Fruit fly (Drosophila melanogaster) whole organism, embryonic: ENCODE data around the gene CG31347.

ENCODE experiments used
- CG10274 ChIP-seq: fragments of 200-800 bp; sonication (Bioruptor generic); optimal IDR thresholded peaks from 3 replicates; lab custom pipeline; 2017; ENCODE audit warnings: missing biosample characterization, mild to moderate bottlenecking, missing genetic modification characterization
- CG12104 ChIP-seq: fragments of 200-800 bp; sonication (Bioruptor generic); optimal IDR thresholded peaks from 3 replicates; lab custom pipeline; 2016; ENCODE audit warnings: missing biosample characterization, missing genetic modification characterization
- CG12942 ChIP-seq: fragments of 200-800 bp; sonication (Bioruptor generic); optimal IDR thresholded peaks from 3 replicates; lab custom pipeline; 2016; ENCODE audit warnings: missing biosample characterization, missing genetic modification characterization
- CG13287 ChIP-seq: fragments of 200-800 bp; sonication (Bioruptor generic); IDR thresholded peaks from 2 replicates; pipeline ENCODE4 v1.3.6; 2022; ENCODE audit warnings: missing biosample characterization, missing genetic modification characterization; ENCODE audit not compliant: partially characterized antibody
- CG14667 ChIP-seq: fragments of 200-800 bp; sonication (Bioruptor generic); IDR thresholded peaks from 2 replicates; pipeline ENCODE4 v1.3.6; 2022; ENCODE audit warnings: missing biosample characterization, missing genetic modification characterization
- CG15601 ChIP-seq: fragments of 200-800 bp; sonication (Bioruptor generic); optimal IDR thresholded peaks from 3 replicates; lab custom pipeline; 2019; ENCODE audit warnings: missing biosample characterization, mild to moderate bottlenecking, missing genetic modification characterization, moderate library complexity
- CG16863 ChIP-seq: fragments of 200-800 bp; sonication (Bioruptor generic); optimal IDR thresholded peaks from 3 replicates; lab custom pipeline; 2016; ENCODE audit warnings: missing biosample characterization, missing genetic modification characterization
- CG18764 ChIP-seq: fragments of 200-800 bp; sonication (Bioruptor generic); optimal IDR thresholded peaks from 3 replicates; lab custom pipeline; 2016; ENCODE audit warnings: missing biosample characterization, missing genetic modification characterization
- CG33557 ChIP-seq: fragments of 200-800 bp; sonication (Bioruptor generic); optimal IDR thresholded peaks from 2 replicates; lab custom pipeline; 2019; ENCODE audit warnings: missing biosample characterization, mild to moderate bottlenecking, missing genetic modification characterization, moderate library complexity
- CG4328 ChIP-seq: fragments of 200-800 bp; sonication (Bioruptor generic); optimal IDR thresholded peaks from 3 replicates; lab custom pipeline; 2017; ENCODE audit warnings: missing biosample characterization, missing genetic modification reagents, missing genetic modification characterization
- CG5953 ChIP-seq: fragments of 200-800 bp; sonication (Bioruptor generic); IDR thresholded peaks from 2 replicates; pipeline ENCODE4 v1.3.6; 2022; ENCODE audit warnings: missing biosample characterization, missing genetic modification characterization
- CG6689 ChIP-seq: fragments of 200-800 bp; sonication (Bioruptor generic); IDR thresholded peaks from 2 replicates; pipeline ENCODE4 v1.3.6; 2022; ENCODE audit warnings: missing biosample characterization, missing genetic modification characterization
- CG8359 ChIP-seq: fragments of 200-800 bp; sonication (Bioruptor generic); optimal IDR thresholded peaks from 2 replicates; lab custom pipeline; 2017; ENCODE audit warnings: missing biosample characterization, mild to moderate bottlenecking, missing genetic modification characterization, borderline replicate concordance
- Deaf1 ChIP-seq: fragments of 200-800 bp; optimal IDR thresholded peaks from 3 replicates; lab custom pipeline; 2019; ENCODE audit warnings: missing biosample characterization, mild to moderate bottlenecking, missing genetic modification characterization, moderate library complexity
- Dfd ChIP-seq, 2 experiments: fragments of >200 bp; optimal IDR thresholded peaks; 2 replicates each; lab custom pipeline; 2017; ENCODE audit warnings: missing biosample characterization in 2 of 2, missing genetic modification characterization in 2 of 2
- Dll ChIP-seq: fragments of 200-800 bp; sonication (Bioruptor generic); IDR thresholded peaks from 4 replicates; pipeline ENCODE4 v1.3.6; 2022; ENCODE audit warnings: missing biosample characterization, missing genetic modification characterization; ENCODE audit not compliant: partially characterized antibody
- Doc3 ChIP-seq: fragments of 200-800 bp; sonication (Bioruptor generic); IDR thresholded peaks from 3 replicates; pipeline ENCODE4 v1.3.6; 2022; ENCODE audit warnings: missing biosample characterization, missing genetic modification characterization; ENCODE audit not compliant: partially characterized antibody
- E2f2 ChIP-seq: fragments of 200-800 bp; sonication (Bioruptor generic); IDR thresholded peaks from 2 replicates; pipeline ENCODE4 v1.3.6; 2022; ENCODE audit warnings: missing biosample characterization, missing genetic modification characterization
- Fer1 ChIP-seq: fragments of 200-800 bp; sonication (Bioruptor generic); optimal IDR thresholded peaks from 2 replicates; lab custom pipeline; 2017; ENCODE audit warnings: missing biosample characterization, mild to moderate bottlenecking, missing genetic modification characterization
- Med ChIP-seq: fragments of 200-800 bp; sonication (Bioruptor generic); peaks from one replicate; lab custom pipeline; 2016; ENCODE audit warnings: missing biosample characterization, missing genetic modification characterization, mild to moderate bottlenecking, inconsistent platforms, moderate library complexity
- Oli ChIP-seq: fragments of 200-800 bp; sonication (Bioruptor generic); optimal IDR thresholded peaks from 2 replicates; lab custom pipeline; 2018; ENCODE audit warnings: missing biosample characterization, mild to moderate bottlenecking, missing genetic modification characterization, moderate library complexity
- Opbp ChIP-seq: fragments of 200-800 bp; sonication (Bioruptor generic); IDR thresholded peaks from 3 replicates; pipeline ENCODE4 v1.3.6; 2022; ENCODE audit warnings: missing biosample characterization, missing genetic modification characterization; ENCODE audit not compliant: partially characterized antibody
- Usf ChIP-seq: fragments of 200-800 bp; sonication (Bioruptor generic); optimal IDR thresholded peaks from 2 replicates; lab custom pipeline; 2017; ENCODE audit warnings: missing genotype, missing biosample characterization, missing genetic modification characterization
- ab ChIP-seq: fragments of 200-800 bp; sonication (Bioruptor generic); optimal IDR thresholded peaks from 2 replicates; lab custom pipeline; 2016; ENCODE audit warnings: missing biosample characterization, missing genetic modification characterization
- cg ChIP-seq: fragments of 200-800 bp; sonication (Bioruptor generic); optimal IDR thresholded peaks from 3 replicates; lab custom pipeline; 2019; ENCODE audit warnings: missing biosample characterization, mild to moderate bottlenecking, missing genetic modification characterization, moderate library complexity
- chm ChIP-seq: fragments of 200-800 bp; sonication (Bioruptor generic); IDR thresholded peaks from 2 replicates; pipeline ENCODE4 v1.3.6; 2022; ENCODE audit warnings: missing biosample characterization, missing genetic modification characterization
- exex ChIP-seq: fragments of 200-800 bp; sonication (Bioruptor generic); optimal IDR thresholded peaks from 4 replicates; lab custom pipeline; 2018; ENCODE audit warnings: missing biosample characterization, mild to moderate bottlenecking, missing genetic modification characterization, moderate library complexity
- grn ChIP-seq: fragments of 200-800 bp; sonication (Bioruptor generic); optimal IDR thresholded peaks from 3 replicates; lab custom pipeline; 2017; ENCODE audit warnings: missing biosample characterization, missing genetic modification characterization
- gro ChIP-seq: fragments of 200-800 bp; sonication (Bioruptor generic); optimal IDR thresholded peaks from 2 replicates; lab custom pipeline; 2016; ENCODE audit warnings: missing biosample characterization, missing genetic modification characterization
- hb ChIP-seq: fragments of 200-800 bp; sonication (Bioruptor generic); IDR thresholded peaks from 3 replicates; pipeline ENCODE4 v1.3.6; 2022; ENCODE audit warnings: missing biosample characterization, missing genetic modification characterization; ENCODE audit not compliant: partially characterized antibody
- jing ChIP-seq: fragments of 200-800 bp; sonication (Bioruptor generic); optimal IDR thresholded peaks from 2 replicates; lab custom pipeline; 2018; ENCODE audit warnings: missing biosample characterization, mild to moderate bottlenecking, missing genetic modification characterization
- klu ChIP-seq: fragments of 200-800 bp; sonication (Bioruptor generic); IDR thresholded peaks from 2 replicates; pipeline ENCODE4 v1.3.6; 2022; ENCODE audit warnings: missing biosample characterization, missing genetic modification characterization
- lab ChIP-seq: fragments of 200-800 bp; sonication (Bioruptor generic); optimal IDR thresholded peaks from 3 replicates; lab custom pipeline; 2017; ENCODE audit warnings: missing biosample characterization, missing genetic modification characterization, mild to moderate bottlenecking, moderate library complexity, missing genetic modification reagents
- lmd ChIP-seq: fragments of 200-800 bp; sonication (Bioruptor generic); IDR thresholded peaks from 2 replicates; pipeline ENCODE4 v1.3.6; 2022; ENCODE audit warnings: missing biosample characterization, missing genetic modification characterization
- lov ChIP-seq, 2 experiments: fragments of 200-800 bp in 1 of 2; fragments of >200 bp in 1 of 2; sonication (Bioruptor generic) in 1 of 2; IDR thresholded peaks in 1 of 2; optimal IDR thresholded peaks in 1 of 2; 2 replicates in 1 of 2; 3 replicates in 1 of 2; pipeline versions ENCODE4 v1.3.6 to Lab custom; 2017 to 2022; ENCODE audit warnings: missing biosample characterization in 1 of 2, missing genetic modification characterization in 1 of 2
- maf-S ChIP-seq: fragments of 200-800 bp; sonication (Bioruptor generic); optimal IDR thresholded peaks from 2 replicates; lab custom pipeline; 2016; ENCODE audit warnings: missing biosample characterization, missing genetic modification characterization
- pfk ChIP-seq: fragments of 200-800 bp; sonication (Bioruptor generic); optimal IDR thresholded peaks from 2 replicates; lab custom pipeline; 2018; ENCODE audit warnings: missing biosample characterization, mild to moderate bottlenecking, missing genetic modification characterization, moderate library complexity
- pho ChIP-seq: fragments of 200-800 bp; sonication (Bioruptor generic); optimal IDR thresholded peaks from 2 replicates; lab custom pipeline; 2016; ENCODE audit warnings: missing biosample characterization, missing genetic modification characterization
- psq ChIP-seq: fragments of 200-800 bp; sonication (Bioruptor generic); optimal IDR thresholded peaks from 2 replicates; lab custom pipeline; 2017; ENCODE audit warnings: missing biosample characterization, missing genetic modification characterization
- seq ChIP-seq: fragments of 200-800 bp; sonication (Bioruptor generic); IDR thresholded peaks from 2 replicates; pipeline ENCODE4 v1.3.6; 2022; ENCODE audit warnings: missing biosample characterization, missing genetic modification characterization
- slou ChIP-seq: fragments of 200-800 bp; sonication (Bioruptor generic); optimal IDR thresholded peaks from 3 replicates; lab custom pipeline; 2016; ENCODE audit warnings: missing biosample characterization, missing genetic modification characterization
- sob ChIP-seq: fragments of 200-800 bp; sonication (Bioruptor generic); IDR thresholded peaks from 2 replicates; pipeline ENCODE4 v1.3.6; 2022; ENCODE audit warnings: missing biosample characterization, missing genetic modification characterization
- sug ChIP-seq: fragments of 200-800 bp; optimal IDR thresholded peaks from 2 replicates; lab custom pipeline; 2019; ENCODE audit warnings: missing biosample characterization, mild to moderate bottlenecking, missing genetic modification characterization, moderate library complexity
- vnd ChIP-seq: fragments of 200-800 bp; sonication (Bioruptor generic); IDR thresholded peaks from 3 replicates; pipeline ENCODE4 v1.3.6; 2022; ENCODE audit warnings: missing biosample characterization, missing genetic modification characterization; ENCODE audit not compliant: partially characterized antibody

The CG31347 gene

DNA sequence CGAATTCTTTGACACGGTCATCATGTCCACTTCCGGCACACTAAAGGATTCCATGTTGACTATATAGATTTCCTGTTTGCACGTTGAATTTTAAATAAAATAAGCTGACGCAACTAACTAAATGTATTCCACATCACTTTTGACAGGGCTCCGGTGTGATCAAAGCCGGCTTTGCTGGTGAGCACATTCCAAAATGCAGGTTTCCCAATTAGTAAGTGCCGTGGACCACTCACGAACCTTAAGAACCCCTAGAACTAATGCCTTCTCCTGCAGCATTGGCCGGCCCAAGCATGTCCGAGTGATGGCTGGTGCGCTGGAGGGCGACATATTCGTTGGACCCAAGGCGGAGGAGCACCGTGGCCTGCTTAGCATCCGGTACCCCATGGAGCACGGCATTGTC lies at the start of gene CG31347:
CG31347 (minus strand) TSS at position 101 of the 400 bp plus-strand sequence.
- TF ChIP-seq sob (GFP tag; lab: Robert Waterston, UW) (no peak), Med (GFP tag; lab: Kevin White, UChicago) (no peak), maf-S (GFP tag; lab: Kevin White, UChicago) (no peak), exex (tag; lab: Kevin White, UChicago) (no peak), lov (optimal IDR thresholded peaks at IDR 0.05; lab: Kevin White, UChicago) (no peak), lov (GFP tag; IDR thresholded peaks at IDR 0.05; lab: Robert Waterston, UW) (no peak), CG12942 (GFP tag; lab: Kevin White, UChicago) (no peak), klu (GFP tag; lab: Robert Waterston, UW) (no peak), CG13287 (GFP tag; lab: Robert Waterston, UW) (no peak), ab (GFP tag; lab: Kevin White, UChicago) (no peak), pfk (no peak), CG16863 (GFP tag; lab: Kevin White, UChicago) (no peak), CG18764 (no peak)
- TF ChIP-seq, all 482 proteins: peak for 0

DNA sequence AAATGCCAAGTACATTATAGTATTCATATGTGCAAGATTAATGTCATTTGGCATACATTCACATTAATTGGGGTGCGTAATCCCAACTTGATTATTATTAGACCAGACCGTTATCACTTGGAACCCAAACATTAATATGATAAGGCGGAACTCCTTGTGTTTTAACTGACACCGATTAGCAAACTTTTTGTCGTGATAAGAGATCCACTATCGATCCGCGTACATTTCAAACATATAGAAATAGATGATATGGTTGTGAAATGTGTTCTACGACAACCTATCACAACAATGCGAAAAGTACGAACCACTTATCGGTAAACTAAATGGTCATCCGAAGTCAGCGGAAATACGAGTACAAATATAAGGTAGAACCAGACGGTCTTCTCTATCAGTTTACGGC lies 46.9 kb upstream of the CG31347 start, which contains the start of gene Ugt37A2:
Ugt37A2 (plus strand) TSS at position 396 of the 400 bp plus-strand sequence.
- TF ChIP-seq E2f2 (GFP tag; lab: Robert Waterston, UW) = no peak
- TF ChIP-seq slou (GFP tag; lab: Kevin White, UChicago) = no peak
- no peak for TF ChIP-seq psq
- no peak for TF ChIP-seq CG5953
- TF ChIP-seq jing (GFP tag; lab: Kevin White, UChicago) = no peak
- TF ChIP-seq CG14667 (GFP tag; lab: Robert Waterston, UW) = no peak
- TF ChIP-seq Deaf1 (tag; lab: Kevin White, UChicago) = peak; percentile 47
- no peak for TF ChIP-seq hb (GFP tag; lab: Robert Waterston, UW)
- TF ChIP-seq CG8359 (GFP tag; lab: Kevin White, UChicago) = no peak
- no peak for TF ChIP-seq Oli (tag; lab: Kevin White, UChicago)
- TF ChIP-seq cg (GFP tag; lab: Kevin White, UChicago) = no peak
- TF ChIP-seq gro = no peak
- TF ChIP-seq grn (GFP tag; lab: Kevin White, UChicago) = peak; percentile 35
- TF ChIP-seq CG6689 = no peak
- no peak for TF ChIP-seq seq (GFP tag; lab: Robert Waterston, UW)
- no peak for TF ChIP-seq vnd (GFP tag; lab: Robert Waterston, UW)
- no peak for TF ChIP-seq CG33557 (GFP tag; lab: Kevin White, UChicago)
- TF ChIP-seq CG4328 (GFP tag; lab: Kevin White, UChicago) = no peak
- TF ChIP-seq Dll (GFP tag; lab: Robert Waterston, UW) = no peak
- no peak for TF ChIP-seq Usf (GFP tag; lab: Kevin White, UChicago)
- no peak for TF ChIP-seq CG12104 (GFP tag; lab: Kevin White, UChicago)
- TF ChIP-seq Opbp (GFP tag; lab: Robert Waterston, UW) = no peak
- no peak for TF ChIP-seq Dfd (GFP tag; optimal IDR thresholded peaks at IDR 0.05; lab: Kevin White, UChicago)
- TF ChIP-seq sug (tag; lab: Kevin White, UChicago) = peak; percentile 50
- TF ChIP-seq Fer1 (GFP tag; lab: Kevin White, UChicago) = no peak
- no peak for TF ChIP-seq lab (GFP tag; lab: Kevin White, UChicago)
- peak; percentile 88 for TF ChIP-seq exex (tag; lab: Kevin White, UChicago)
- no peak for TF ChIP-seq CG15601 (tag; lab: Kevin White, UChicago)
- no peak for TF ChIP-seq chm (GFP tag; lab: Robert Waterston, UW)
- TF ChIP-seq Doc3 = no peak
- no peak for TF ChIP-seq sob (GFP tag; lab: Robert Waterston, UW)
- no peak for TF ChIP-seq lmd (GFP tag; lab: Robert Waterston, UW)
- no peak for TF ChIP-seq CG10274 (GFP tag; lab: Kevin White, UChicago)
- no peak for TF ChIP-seq pho (GFP tag; lab: Kevin White, UChicago)
